In the genomic region with DNA sequence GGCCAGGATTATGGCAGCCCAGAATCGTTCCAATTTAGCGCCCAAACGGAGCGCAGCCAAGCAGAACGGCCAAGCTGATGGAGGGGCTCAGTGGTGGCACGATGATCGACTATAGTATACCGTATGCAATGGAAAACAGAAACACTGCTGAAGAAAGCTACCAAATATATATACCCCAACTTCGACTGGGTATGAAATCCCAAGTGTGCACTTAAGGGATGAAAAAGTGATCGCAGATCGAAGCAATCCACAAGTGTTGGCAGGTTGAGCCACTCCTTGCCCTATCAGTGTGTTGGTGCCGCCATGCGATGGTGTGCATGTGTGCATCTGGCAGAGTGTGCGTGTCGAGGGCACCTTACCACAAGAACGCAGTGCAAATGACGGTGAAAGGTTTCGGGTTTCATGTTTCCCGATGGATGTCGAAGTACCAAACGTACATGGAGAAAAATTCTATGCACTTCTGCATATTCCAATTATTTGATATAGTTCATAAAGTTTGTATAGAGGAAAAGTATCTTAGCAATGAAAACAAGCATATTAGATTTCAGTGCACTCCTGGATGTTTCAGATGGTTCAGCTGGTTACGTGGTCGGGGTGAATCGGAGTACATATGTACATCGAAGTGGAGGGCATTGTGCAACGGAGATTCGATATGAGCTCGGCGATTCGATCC, we compare ENCODE assay signal across 4 fruit fly cellular contexts.
TF ChIP-seq lines count a peak whose summit lies in the region.

No protein-coding gene starts in this region.

- TF ChIP-seq CTCF in whole organism, embryonic (GFP tag; optimal IDR thresholded peaks at IDR 0.05; lab: Kevin White, UChicago) = no peak

TF ChIP-seq in whole organism, 6 proteins besides CTCF, POLR2A, EP300 and RAD21:
- no peak for TF ChIP-seq Dll (optimal IDR thresholded peaks at IDR 0.05; lab: Kevin White, UChicago)
- peak; percentile 28 for TF ChIP-seq pan (optimal IDR thresholded peaks at IDR 0.05; lab: Kevin White, UChicago)

TF ChIP-seq in whole organism, embryonic, 481 proteins besides CTCF, POLR2A, EP300 and RAD21 (continues in another document):
- peak; percentile 7 for TF ChIP-seq Med (GFP tag; lab: Kevin White, UChicago)
- no peak for TF ChIP-seq gt (GFP tag; IDR thresholded peaks at IDR 0.05; lab: Robert Waterston, UW)
- no peak for TF ChIP-seq CG10321 (GFP tag; IDR thresholded peaks at IDR 0.05; lab: Robert Waterston, UW)
- peak; percentile 99 for TF ChIP-seq zf30C (GFP tag; optimal IDR thresholded peaks at IDR 0.05; lab: Kevin White, UChicago)
- peak; percentile 67 for TF ChIP-seq row (GFP tag; IDR thresholded peaks at IDR 0.05; lab: Robert Waterston, UW)
- no peak for TF ChIP-seq Mad (GFP tag; optimal IDR thresholded peaks at IDR 0.05; lab: Kevin White, UChicago)
- TF ChIP-seq ranshi (GFP tag; IDR thresholded peaks at IDR 0.05; lab: Robert Waterston, UW) = no peak
- TF ChIP-seq CG15601 (tag; optimal IDR thresholded peaks at IDR 0.05; lab: Kevin White, UChicago) = no peak
- TF ChIP-seq Drgx (GFP tag; IDR thresholded peaks at IDR 0.05; lab: Robert Waterston, UW) = no peak
- TF ChIP-seq fru (optimal IDR thresholded peaks at IDR 0.05; lab: Kevin White, UChicago) = no peak
- peak; percentile 38 for TF ChIP-seq CG1603 (tag; optimal IDR thresholded peaks at IDR 0.05; lab: Kevin White, UChicago)
- no peak for TF ChIP-seq CG17385 (GFP tag; optimal IDR thresholded peaks at IDR 0.05; lab: Kevin White, UChicago)
- TF ChIP-seq CG6791 (GFP tag; IDR thresholded peaks at IDR 0.05; lab: Robert Waterston, UW; ENCODE audit: partially characterized antibody) = peak; percentile 73
- peak; percentile 66 for TF ChIP-seq CG14860 (GFP tag; IDR thresholded peaks at IDR 0.05; lab: Robert Waterston, UW; ENCODE audit: partially characterized antibody)
- TF ChIP-seq CG17912 (GFP tag; optimal IDR thresholded peaks at IDR 0.05; lab: Kevin White, UChicago) = no peak
- TF ChIP-seq CG31224 (GFP tag; IDR thresholded peaks at IDR 0.05; lab: Robert Waterston, UW) = peak; percentile 42; the same call in 1 of the 2 replicates
- no peak for TF ChIP-seq CG9609 (GFP tag; optimal IDR thresholded peaks at IDR 0.05; lab: Kevin White, UChicago)
- no peak for TF ChIP-seq Dip3 (GFP tag; optimal IDR thresholded peaks at IDR 0.05; lab: Kevin White, UChicago)
- no peak for TF ChIP-seq nmo (GFP tag; optimal IDR thresholded peaks at IDR 0.05; lab: Kevin White, UChicago)
- no peak for TF ChIP-seq Chrac-16 (GFP tag; optimal IDR thresholded peaks at IDR 0.05; lab: Kevin White, UChicago)
- no peak for TF ChIP-seq CG4730 (GFP tag; IDR thresholded peaks at IDR 0.05; lab: Robert Waterston, UW)
- no peak for TF ChIP-seq Oli (tag; optimal IDR thresholded peaks at IDR 0.05; lab: Kevin White, UChicago)
- no peak for TF ChIP-seq CG8388 (GFP tag; optimal IDR thresholded peaks at IDR 0.05; lab: Kevin White, UChicago)
- TF ChIP-seq CG8478 (optimal IDR thresholded peaks at IDR 0.05; lab: Kevin White, UChicago) = peak; percentile 66
- peak; percentile 73 for TF ChIP-seq Six4 (GFP tag; optimal IDR thresholded peaks at IDR 0.05; lab: Kevin White, UChicago)
- TF ChIP-seq CG13424 (tag; optimal IDR thresholded peaks at IDR 0.05; lab: Kevin White, UChicago) = no peak
- no peak for TF ChIP-seq E2f2 (GFP tag; IDR thresholded peaks at IDR 0.05; lab: Robert Waterston, UW)
- TF ChIP-seq Neu2 (GFP tag; optimal IDR thresholded peaks at IDR 0.05; lab: Kevin White, UChicago; ENCODE audit: borderline replicate concordance) = no peak

TF ChIP-seq in whole organism, prepupa, 60 proteins besides CTCF, POLR2A, EP300 and RAD21 (continues in another document):
- TF ChIP-seq Eip78C (GFP tag; lab: Kevin White, UChicago) = peak; percentile 41
- no peak for TF ChIP-seq CG6808 (GFP tag; optimal IDR thresholded peaks at IDR 0.05; lab: Kevin White, UChicago)
- no peak for TF ChIP-seq Eip93F (GFP tag; optimal IDR thresholded peaks at IDR 0.05; lab: Kevin White, UChicago)
- no peak for TF ChIP-seq CG6163 (GFP tag; IDR thresholded peaks at IDR 0.05; lab: Robert Waterston, UW)
- TF ChIP-seq Gug (GFP tag; IDR thresholded peaks at IDR 0.05; lab: Robert Waterston, UW) = no peak
- no peak for TF ChIP-seq CG10669 (GFP tag; optimal IDR thresholded peaks at IDR 0.05; lab: Kevin White, UChicago)
- no peak for TF ChIP-seq dac (GFP tag; optimal IDR thresholded peaks at IDR 0.05; lab: Kevin White, UChicago)
- TF ChIP-seq CG8319 (GFP tag; optimal IDR thresholded peaks at IDR 0.05; lab: Kevin White, UChicago) = no peak
- TF ChIP-seq Eip75B (GFP tag; optimal IDR thresholded peaks at IDR 0.05; lab: Kevin White, UChicago) = peak; percentile 9
- no peak for TF ChIP-seq dsx (GFP tag; optimal IDR thresholded peaks at IDR 0.05; lab: Kevin White, UChicago; ENCODE audit: poor library complexity, severe bottlenecking)
- TF ChIP-seq CG8632 (GFP tag; optimal IDR thresholded peaks at IDR 0.05; lab: Kevin White, UChicago) = no peak
- no peak for TF ChIP-seq cyc (GFP tag; optimal IDR thresholded peaks at IDR 0.05; lab: Kevin White, UChicago)
- TF ChIP-seq vri (GFP tag; optimal IDR thresholded peaks at IDR 0.05; lab: Kevin White, UChicago) = peak; percentile 20
- TF ChIP-seq lz (GFP tag; optimal IDR thresholded peaks at IDR 0.05; lab: Kevin White, UChicago) = peak; percentile 6
- TF ChIP-seq CG34406 (GFP tag; optimal IDR thresholded peaks at IDR 0.05; lab: Kevin White, UChicago) = no peak
- no peak for TF ChIP-seq CG16779 (tag; optimal IDR thresholded peaks at IDR 0.05; lab: Kevin White, UChicago)
- TF ChIP-seq Hr4 (GFP tag; optimal IDR thresholded peaks at IDR 0.05; lab: Kevin White, UChicago) = no peak
- no peak for TF ChIP-seq acj6 (GFP tag; optimal IDR thresholded peaks at IDR 0.05; lab: Kevin White, UChicago)
- TF ChIP-seq esn (GFP tag; optimal IDR thresholded peaks at IDR 0.05; lab: Kevin White, UChicago) = peak; percentile 48
- TF ChIP-seq CG6792 (GFP tag; optimal IDR thresholded peaks at IDR 0.05; lab: Kevin White, UChicago) = peak; percentile 4
- TF ChIP-seq Blimp-1 (GFP tag; optimal IDR thresholded peaks at IDR 0.05; lab: Kevin White, UChicago) = no peak
- no peak for TF ChIP-seq CG32006 (GFP tag; optimal IDR thresholded peaks at IDR 0.05; lab: Kevin White, UChicago)
- no peak for TF ChIP-seq CG3919 (GFP tag; optimal IDR thresholded peaks at IDR 0.05; lab: Kevin White, UChicago)
- TF ChIP-seq fkh (GFP tag; optimal IDR thresholded peaks at IDR 0.05; lab: Kevin White, UChicago) = no peak
- TF ChIP-seq svp (GFP tag; lab: Kevin White, UChicago) = peak; percentile 69
- TF ChIP-seq Met (GFP tag; optimal IDR thresholded peaks at IDR 0.05; lab: Kevin White, UChicago) = peak; percentile 6
- peak; percentile 8 for TF ChIP-seq Hr39 (GFP tag; optimal IDR thresholded peaks at IDR 0.05; lab: Kevin White, UChicago)
- TF ChIP-seq Ets21C (GFP tag; optimal IDR thresholded peaks at IDR 0.05; lab: Kevin White, UChicago) = peak; percentile 11
- peak in 1 of 2 experiments; percentile 60 for TF ChIP-seq ss (GFP tag; optimal IDR thresholded peaks at IDR 0.05; lab: Kevin White, UChicago)
- no peak for TF ChIP-seq fd85E (GFP tag; optimal IDR thresholded peaks at IDR 0.05; lab: Kevin White, UChicago)

TF ChIP-seq in whole organism, wandering third instar larva, 38 proteins besides CTCF, POLR2A, EP300 and RAD21:
- TF ChIP-seq sv (GFP tag; optimal IDR thresholded peaks at IDR 0.05; lab: Kevin White, UChicago) (peak; percentile 31), Sp1 (GFP tag; optimal IDR thresholded peaks at IDR 0.05; lab: Kevin White, UChicago) (peak; percentile 10), Abd-B (GFP tag; optimal IDR thresholded peaks at IDR 0.05; lab: Kevin White, UChicago) (no peak), Jra (GFP tag; optimal IDR thresholded peaks at IDR 0.05; lab: Kevin White, UChicago) (no peak), lola (GFP tag; optimal IDR thresholded peaks at IDR 0.05; lab: Kevin White, UChicago) (no peak), fru (GFP tag; optimal IDR thresholded peaks at IDR 0.05; lab: Kevin White, UChicago) (peak; percentile 59), br (GFP tag; optimal IDR thresholded peaks at IDR 0.05; lab: Kevin White, UChicago) (peak; percentile 7), woc (GFP tag; optimal IDR thresholded peaks at IDR 0.05; lab: Kevin White, UChicago) (peak; percentile 64), brk (GFP tag; optimal IDR thresholded peaks at IDR 0.05; lab: Kevin White, UChicago) (no peak), psq (GFP tag; optimal IDR thresholded peaks at IDR 0.05; lab: Kevin White, UChicago) (peak; percentile 14), HLH106 (tag; optimal IDR thresholded peaks at IDR 0.05; lab: Kevin White, UChicago) (peak; percentile 34), h (GFP tag; optimal IDR thresholded peaks at IDR 0.05; lab: Kevin White, UChicago) (peak; percentile 20), Hnf4 (GFP tag; optimal IDR thresholded peaks at IDR 0.05; lab: Kevin White, UChicago) (peak; percentile 10), foxo (GFP tag; optimal IDR thresholded peaks at IDR 0.05; lab: Kevin White, UChicago) (peak in 1 of 2 experiments; percentile 37), OdsH (GFP tag; optimal IDR thresholded peaks at IDR 0.05; lab: Kevin White, UChicago) (peak; percentile 5), Hr78 (GFP tag; optimal IDR thresholded peaks at IDR 0.05; lab: Kevin White, UChicago) (no peak)
TF ChIP-seq in whole organism, wandering third instar larva: peak in this region for 11.
